Fruit fly (Drosophila melanogaster): ENCODE data around the gene rod.

The rod gene

dm6 chr3R:31605790-31606189, 25.0 kb downstream of the rod start:
- no peak for TF ChIP-seq insv (optimal IDR thresholded peaks at IDR 0.05)
- no peak for TF ChIP-seq ttk (optimal IDR thresholded peaks at IDR 0.05)
- TF ChIP-seq h (optimal IDR thresholded peaks at IDR 0.05): no peak
- TF ChIP-seq Myc (optimal IDR thresholded peaks at IDR 0.05): no peak
- no peak for TF ChIP-seq psq (optimal IDR thresholded peaks at IDR 0.05)
- no peak for TF ChIP-seq Sin3A (optimal IDR thresholded peaks at IDR 0.05)

DNA sequence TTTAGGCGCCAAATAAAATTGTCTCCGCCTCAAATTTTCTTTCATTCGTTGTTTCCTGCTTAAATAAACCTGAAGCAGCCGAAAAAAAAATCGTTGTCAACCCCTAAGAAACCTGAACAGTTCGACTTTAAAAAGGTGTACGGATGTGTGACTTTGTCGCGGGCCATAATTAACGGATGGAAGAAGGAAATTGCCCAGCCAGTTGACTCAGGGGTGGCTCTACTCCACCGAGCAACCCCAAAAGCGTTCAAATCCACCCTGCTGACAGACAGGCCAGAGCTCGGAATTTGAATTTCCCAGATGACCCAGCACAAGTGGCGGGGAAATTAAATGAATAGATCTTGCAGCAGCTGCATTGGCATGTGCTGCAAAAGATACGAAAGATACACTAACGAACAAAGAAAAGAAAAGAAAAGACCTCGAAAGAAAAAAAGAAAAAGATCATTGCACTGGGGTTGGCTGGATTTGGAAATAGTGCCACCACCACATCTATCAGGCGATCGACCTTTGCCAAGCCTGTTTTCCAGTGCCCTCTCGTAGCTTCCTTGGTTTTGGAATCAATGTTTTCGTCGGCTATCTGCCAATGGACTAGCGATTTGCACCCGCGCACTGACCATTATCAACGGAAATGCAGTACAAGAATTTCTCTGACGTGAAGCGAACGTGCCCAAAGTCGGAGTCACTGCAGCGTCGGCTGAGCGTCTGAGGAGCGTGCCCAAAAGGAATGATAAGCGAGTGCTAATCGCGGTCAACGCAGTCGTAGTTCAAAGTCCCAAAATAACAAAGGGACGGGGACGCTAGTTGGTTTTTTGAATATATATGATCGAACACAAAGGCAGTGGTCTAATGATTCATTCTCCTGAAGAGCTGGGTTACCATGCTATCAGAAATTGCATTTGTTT, 25.7 kb downstream of the rod start:
- no peak for TF ChIP-seq Sin3A (optimal IDR thresholded peaks at IDR 0.05)
- TF ChIP-seq insv (optimal IDR thresholded peaks at IDR 0.05): no peak
- TF ChIP-seq psq (optimal IDR thresholded peaks at IDR 0.05): no peak
- TF ChIP-seq Myc (optimal IDR thresholded peaks at IDR 0.05): no peak
- TF ChIP-seq ttk (optimal IDR thresholded peaks at IDR 0.05): no peak
- no peak for TF ChIP-seq h (optimal IDR thresholded peaks at IDR 0.05)

DNA sequence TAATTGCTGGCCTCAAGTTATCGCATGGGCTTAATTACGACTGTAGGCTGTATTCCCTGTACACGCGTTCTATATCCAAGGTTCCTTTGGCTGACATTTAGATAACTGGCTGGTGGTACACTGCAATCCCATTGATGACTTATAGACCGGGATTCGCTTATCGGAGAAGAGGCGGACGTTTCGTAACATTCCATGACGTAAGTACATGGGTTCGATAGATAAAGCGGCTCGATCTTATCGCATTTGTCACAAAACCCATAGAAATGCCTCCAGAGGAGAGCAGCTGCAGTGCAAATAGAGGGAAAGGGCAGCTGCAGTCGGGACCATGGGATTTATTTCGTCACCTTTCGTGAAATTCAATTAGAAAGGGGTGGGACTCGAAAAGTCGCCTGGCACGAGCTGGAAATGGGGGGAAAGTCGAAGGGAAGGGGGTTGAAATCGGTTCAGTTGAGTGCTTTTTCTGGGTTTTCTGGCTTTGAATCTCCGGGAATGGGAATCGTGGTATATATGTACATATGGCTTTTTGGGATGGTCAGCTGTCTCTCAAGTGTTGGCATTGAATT, 26.6 kb downstream of the rod start:
- TF ChIP-seq ttk (optimal IDR thresholded peaks at IDR 0.05) (no peak), insv (optimal IDR thresholded peaks at IDR 0.05) (no peak), h (optimal IDR thresholded peaks at IDR 0.05) (no peak), Sin3A (optimal IDR thresholded peaks at IDR 0.05) (no peak), Myc (optimal IDR thresholded peaks at IDR 0.05) (no peak), psq (optimal IDR thresholded peaks at IDR 0.05) (no peak)

DNA sequence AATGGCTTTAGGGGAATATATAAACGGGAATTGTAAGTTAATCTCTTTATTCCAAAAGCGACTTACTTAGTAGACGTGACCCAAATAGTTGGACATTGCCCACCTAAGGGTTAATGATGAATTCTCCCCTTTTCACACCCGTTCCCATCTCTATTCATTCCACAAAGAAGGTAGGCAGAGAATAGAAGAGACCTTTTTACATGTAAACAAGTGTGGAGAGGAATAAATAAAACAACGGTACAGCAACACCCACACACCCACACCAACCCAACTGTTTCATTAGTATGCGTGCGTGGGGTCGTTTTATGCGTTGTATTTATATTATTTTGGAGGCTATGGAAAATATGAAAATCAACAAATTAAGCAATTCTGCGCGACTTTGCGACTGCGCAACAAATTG, 27.3 kb downstream of the rod start:
- TF ChIP-seq Myc (optimal IDR thresholded peaks at IDR 0.05) (no peak), Sin3A (optimal IDR thresholded peaks at IDR 0.05) (no peak), psq (optimal IDR thresholded peaks at IDR 0.05) (no peak), ttk (optimal IDR thresholded peaks at IDR 0.05) (no peak)

DNA sequence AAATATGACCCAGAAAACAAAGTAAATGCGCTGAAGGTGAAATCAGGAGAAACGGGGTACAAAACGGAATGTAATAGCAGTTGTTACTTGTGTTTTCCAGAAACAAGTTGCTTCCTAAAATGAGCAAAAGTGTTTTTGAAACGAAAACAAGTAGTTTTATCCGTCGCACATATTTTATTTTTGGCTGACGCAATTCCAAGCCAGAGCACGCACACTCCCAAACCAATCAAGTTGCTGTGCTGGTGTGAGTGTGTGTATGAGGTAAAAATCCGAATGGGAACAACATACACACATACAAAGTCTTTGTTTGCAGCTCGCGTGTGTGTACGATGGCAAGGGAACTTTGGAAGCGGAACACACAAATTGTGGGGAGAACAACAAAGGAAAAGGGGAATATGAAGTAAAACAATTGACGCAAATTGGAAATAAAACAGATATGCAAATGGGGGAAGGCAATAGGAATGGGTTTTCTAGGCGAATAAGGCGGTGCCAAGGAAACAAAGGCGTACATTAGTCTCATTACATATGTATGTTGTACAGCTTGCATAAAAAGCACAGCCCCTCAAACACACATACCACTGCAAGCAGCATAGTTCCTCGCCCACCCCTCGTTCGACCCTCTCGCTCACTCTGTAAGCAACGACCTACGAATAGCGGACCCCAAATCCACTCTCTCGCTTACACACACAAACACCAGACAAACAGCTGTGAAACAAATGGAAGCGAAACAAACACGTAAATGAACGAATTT, 27.9 kb downstream of the rod start:
- TF ChIP-seq psq (optimal IDR thresholded peaks at IDR 0.05): peak; percentile 4
- TF ChIP-seq Myc (optimal IDR thresholded peaks at IDR 0.05): no peak

DNA sequence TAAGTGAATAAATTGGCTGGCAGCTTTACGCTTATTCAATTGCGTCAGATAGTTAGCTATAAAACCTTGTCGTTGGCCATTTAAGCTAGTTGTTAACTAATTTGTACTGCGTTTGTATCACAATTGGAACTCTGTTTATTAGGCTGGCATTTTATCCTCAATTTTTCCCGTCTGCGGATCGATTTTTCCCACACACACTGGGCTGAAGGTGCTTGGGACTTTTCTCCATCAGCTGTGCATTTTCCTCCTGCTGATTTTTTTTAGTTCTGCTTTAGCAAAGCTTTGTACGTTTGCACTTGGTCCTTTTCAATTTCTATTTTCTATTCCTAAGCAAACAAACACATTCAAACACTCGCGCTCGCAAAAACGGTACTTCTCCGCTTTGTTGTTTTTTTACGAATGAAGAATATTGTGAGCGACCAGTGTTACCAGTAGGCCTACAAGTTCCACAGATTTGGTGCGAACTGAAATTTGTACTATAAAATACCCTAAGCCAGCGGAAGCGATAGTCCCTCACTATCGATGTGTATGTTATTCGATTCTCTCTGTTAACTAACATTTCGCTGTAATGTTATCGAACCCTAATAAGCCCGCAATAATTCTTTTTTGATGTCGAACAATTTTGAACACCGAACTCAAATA, 28.8 kb downstream of the rod start:
- TF ChIP-seq Myc (optimal IDR thresholded peaks at IDR 0.05): no peak
- TF ChIP-seq ttk (optimal IDR thresholded peaks at IDR 0.05): no peak
- TF ChIP-seq psq (optimal IDR thresholded peaks at IDR 0.05): no peak
- TF ChIP-seq Sin3A (optimal IDR thresholded peaks at IDR 0.05): no peak
- TF ChIP-seq h (optimal IDR thresholded peaks at IDR 0.05): no peak
- TF ChIP-seq insv (optimal IDR thresholded peaks at IDR 0.05): no peak

DNA sequence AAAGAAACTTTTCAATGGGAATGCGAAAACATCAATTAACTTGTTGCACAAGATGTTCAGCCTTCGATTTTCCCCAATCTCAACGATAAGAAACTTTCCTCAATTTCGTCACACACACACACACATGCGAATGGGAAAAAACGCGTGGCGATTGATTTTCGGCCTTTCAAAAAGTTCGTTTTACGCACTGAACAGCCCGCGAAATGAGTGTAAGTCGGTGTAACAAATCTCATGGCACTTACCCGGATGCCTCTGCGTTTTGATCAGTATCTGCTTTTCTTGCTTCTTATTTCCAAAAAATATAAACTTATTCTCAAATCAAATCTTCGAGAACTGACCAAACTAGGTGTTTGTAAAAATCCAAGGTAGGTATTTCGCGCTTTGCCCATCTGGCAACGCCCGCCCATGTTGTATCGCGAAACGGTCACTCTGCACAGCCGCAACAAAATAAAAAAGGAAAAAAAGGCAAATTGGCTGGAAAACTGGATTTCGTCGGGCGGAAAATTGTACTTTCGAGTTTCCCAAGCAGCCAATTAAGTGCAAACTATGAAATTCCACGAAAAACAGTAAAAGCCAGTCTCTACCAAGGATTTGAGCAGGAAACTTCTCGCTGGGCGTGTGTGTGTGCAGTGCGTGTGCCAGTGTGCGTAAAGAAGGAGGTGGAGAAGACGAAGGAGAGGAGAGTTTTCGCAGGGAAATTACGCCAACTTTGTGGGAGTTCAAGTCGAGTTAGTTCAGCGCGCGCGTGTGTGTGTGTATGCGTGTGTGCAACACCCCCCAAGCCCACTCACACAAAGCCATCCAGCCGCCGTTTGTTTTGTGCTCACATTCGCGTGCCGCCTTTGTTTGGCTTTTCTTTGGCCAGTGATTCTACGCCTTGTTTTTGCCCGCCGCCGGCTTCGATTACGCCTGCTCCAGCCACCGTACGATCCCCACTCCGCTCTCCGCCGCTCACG, 30.2 kb downstream of the rod start, which contains the start of gene Med:
TSS of gene Med (plus strand) at position 408 of the 956 bp plus-strand sequence.
- TF ChIP-seq ttk (optimal IDR thresholded peaks at IDR 0.05) (no peak), Myc (optimal IDR thresholded peaks at IDR 0.05) (no peak), psq (optimal IDR thresholded peaks at IDR 0.05) (no peak), Sin3A (optimal IDR thresholded peaks at IDR 0.05) (no peak), h (optimal IDR thresholded peaks at IDR 0.05) (no peak), insv (optimal IDR thresholded peaks at IDR 0.05) (no peak)

- TF ChIP-seq Sin3A (optimal IDR thresholded peaks at IDR 0.05): no peak
- TF ChIP-seq psq (optimal IDR thresholded peaks at IDR 0.05): no peak
- no peak for TF ChIP-seq Myc (optimal IDR thresholded peaks at IDR 0.05)
- TF ChIP-seq insv (optimal IDR thresholded peaks at IDR 0.05): no peak
- no peak for TF ChIP-seq h (optimal IDR thresholded peaks at IDR 0.05)
- no peak for TF ChIP-seq ttk (optimal IDR thresholded peaks at IDR 0.05)
Observed at dm6 chr3R:31612564-31612963, 31.8 kb downstream of the rod start, which contains the start of gene CycG. Gene CycG (minus strand): TSS chr3R:31612664.

- no peak for TF ChIP-seq Myc (optimal IDR thresholded peaks at IDR 0.05)
Observed at dm6 chr3R:31616001-31616400, 35.2 kb downstream of the rod start, which contains the start of the genes Mnat9 and CG1792. Gene Mnat9 (minus strand): TSS chr3R:31616160. Gene CG1792 (plus strand): TSS chr3R:31616303.

dm6 chr3R:31617801-31618200, 37.0 kb downstream of the rod start, which contains the start of gene pasha:
Gene pasha (plus strand): TSS chr3R:31617977.
- TF ChIP-seq insv (optimal IDR thresholded peaks at IDR 0.05) (no peak), Sin3A (optimal IDR thresholded peaks at IDR 0.05) (no peak), psq (optimal IDR thresholded peaks at IDR 0.05) (no peak), Myc (optimal IDR thresholded peaks at IDR 0.05) (no peak), ttk (optimal IDR thresholded peaks at IDR 0.05) (no peak), h (optimal IDR thresholded peaks at IDR 0.05) (no peak)

DNA sequence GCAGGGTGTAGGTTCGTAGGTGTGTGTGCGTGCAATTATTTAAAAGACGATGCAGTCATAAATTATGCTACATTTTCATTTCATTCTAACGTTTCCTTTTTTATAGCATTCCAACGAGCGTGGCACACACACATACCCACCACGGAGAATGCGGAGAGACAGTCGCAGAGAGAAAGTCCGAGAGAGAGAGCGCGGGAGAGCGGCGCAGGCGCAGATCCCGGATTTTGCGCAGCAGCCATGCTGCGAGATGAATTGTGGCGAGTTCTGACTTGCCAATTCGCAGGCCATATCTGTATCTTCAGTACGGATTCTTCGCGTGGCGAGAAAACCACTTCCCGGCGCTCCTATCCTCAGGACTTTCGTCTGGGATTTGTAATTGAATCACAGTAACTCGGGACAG, 41.1 kb downstream of the rod start, which contains the start of gene kek6:
TSS of gene kek6 (plus strand) at position 323 of the 400 bp plus-strand sequence.
- TF ChIP-seq insv (optimal IDR thresholded peaks at IDR 0.05) (no peak), ttk (optimal IDR thresholded peaks at IDR 0.05) (no peak), psq (optimal IDR thresholded peaks at IDR 0.05) (no peak), h (optimal IDR thresholded peaks at IDR 0.05) (no peak), Sin3A (optimal IDR thresholded peaks at IDR 0.05) (no peak), Myc (optimal IDR thresholded peaks at IDR 0.05) (no peak)
